Worm (Caenorhabditis elegans) whole organism, L4 larva: ENCODE data around the gene nstp-4.
A peak's percentile ranks its signal among the peaks of the same experiment; 100 is the strongest.
"Not testable (repeated sequence)": the region's sequence is repeated elsewhere in the genome, so short reads cannot be mapped to it uniquely, and the experiment has no call there.

ENCODE experiments used
- aha-1 ChIP-seq: fragments of 150-350 bp; peaks from one replicate; lab custom pipeline; 2014; ENCODE audit warnings: missing biosample characterization, missing genetic modification characterization
- duxl-1 ChIP-seq: sonication (generic microtip); optimal IDR thresholded peaks from 2 replicates; lab custom pipeline; 2016; ENCODE audit warnings: mild to moderate bottlenecking, missing genetic modification characterization, moderate library complexity, missing compliant biosample characterization; ENCODE audit not compliant: poor library complexity
- php-3 ChIP-seq: fragments of 200-800 bp; sonication (Bioruptor generic); IDR thresholded peaks from 2 replicates; pipeline ENCODE4 v1.3.6; 2022; ENCODE audit warnings: missing genetic modification reagents, missing genetic modification characterization, missing compliant biosample characterization
- snpc-4 ChIP-seq: fragments of 150-350 bp; optimal IDR thresholded peaks from 2 replicates; lab custom pipeline; 2014; ENCODE audit warnings: missing biosample characterization, missing genetic modification characterization
- vab-7 ChIP-seq: fragments of 200-800 bp; sonication (Bioruptor generic); IDR thresholded peaks from 2 replicates; pipeline ENCODE4 v1.3.6; 2022; ENCODE audit warnings: missing genetic modification reagents, missing genetic modification characterization, missing compliant biosample characterization

nstp-4 gene

ce11 chrII:437279-437678, 48.6 kb downstream of the nstp-4 start:
- TF ChIP-seq duxl-1 (tag; lab: Kevin White, UChicago) (no peak), aha-1 (tag; lab: Kevin White, UChicago) (peak; percentile 21)

DNA sequence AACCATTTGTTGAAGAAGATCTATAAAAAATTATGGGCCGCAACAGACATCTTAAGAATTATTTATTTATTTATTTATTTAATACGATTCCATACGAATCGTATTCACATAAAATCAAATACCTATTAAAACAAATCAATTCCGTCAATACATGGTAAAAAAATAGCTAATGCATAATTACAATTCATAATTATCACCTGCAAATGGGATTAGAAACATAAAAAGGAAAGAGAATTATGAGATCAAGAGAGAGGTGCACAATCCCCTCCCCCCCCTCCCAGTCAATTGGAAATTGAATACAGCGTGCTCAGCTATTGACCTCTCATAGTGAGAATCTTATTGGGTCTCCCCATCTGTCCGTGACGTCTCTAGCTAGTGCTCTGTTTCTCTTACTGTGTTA, 52.5 kb downstream of the nstp-4 start, which contains the start of gene C24H12.1:
C24H12.1 (plus strand) TSS at position 301 of the 400 bp plus-strand sequence.
- TF ChIP-seq php-3 (GFP tag; lab: Robert Waterston, UW); vab-7; snpc-4: not testable (repeated sequence)
- TF ChIP-seq, all 104 proteins: peak for 0; not testable (repeated sequence) for 104
